Worm (Caenorhabditis elegans): ENCODE measurements around the gene Y75B8A.44.

- TF ChIP-seq scrt-1 (GFP tag; IDR thresholded peaks at IDR 0.05), result no peak
- TF ChIP-seq ama-1 (optimal IDR thresholded peaks at IDR 0.05), result no peak
- no peak for TF ChIP-seq aly-1 (tag; optimal IDR thresholded peaks at IDR 0.05)
- TF ChIP-seq tbx-11 (GFP tag; IDR thresholded peaks at IDR 0.05), result no peak
- TF ChIP-seq ceh-36 (tag; optimal IDR thresholded peaks at IDR 0.05), result no peak
- no peak for TF ChIP-seq hmg-4 (GFP tag; optimal IDR thresholded peaks at IDR 0.05)
- TF ChIP-seq ceh-13 (GFP tag; optimal IDR thresholded peaks at IDR 0.05), result no peak
- TF ChIP-seq B0310.2 (tag; optimal IDR thresholded peaks at IDR 0.05), result no peak
- no peak for TF ChIP-seq pes-1 (GFP tag; IDR thresholded peaks at IDR 0.05)
- TF ChIP-seq tra-4 (tag; optimal IDR thresholded peaks at IDR 0.05), result no peak
- no peak for TF ChIP-seq ets-7 (tag; optimal IDR thresholded peaks at IDR 0.05)
- no peak for TF ChIP-seq flt-1 (GFP tag; IDR thresholded peaks at IDR 0.05)
- no peak for TF ChIP-seq tbx-37 (GFP tag; conservative IDR thresholded peaks at IDR 0.05)
- TF ChIP-seq hnd-1 (tag; optimal IDR thresholded peaks at IDR 0.05), result no peak
Measured at ce11 chrIII:12227935-12228334, 33.6 kb downstream of the Y75B8A.44 start.

Data from whole organism, early embryonic.